Worm (Caenorhabditis elegans) whole organism, early embryonic: Measurements from ENCODE around the gene F56A8.9.

Experiments used
- B0310.2 ChIP-seq: sonication (generic microtip); optimal IDR thresholded peaks from 2 replicates; lab custom pipeline; 2016; ENCODE audit warnings: mild to moderate bottlenecking, missing genetic modification characterization, missing compliant biosample characterization
- F13C5.2 ChIP-seq: sonication (generic microtip); optimal IDR thresholded peaks from 2 replicates; lab custom pipeline; 2017; ENCODE audit warnings: mild to moderate bottlenecking, missing genetic modification characterization, inconsistent platforms, missing compliant biosample characterization
- aly-1 ChIP-seq: sonication (generic microtip); optimal IDR thresholded peaks from 2 replicates; lab custom pipeline; 2016; ENCODE audit warnings: missing genetic modification characterization, missing compliant biosample characterization
- ama-1 ChIP-seq: fragments of 150-350 bp; optimal IDR thresholded peaks from 2 replicates; lab custom pipeline; 2014
- ceh-13 ChIP-seq: fragments of 200-800 bp; sonication (Bioruptor generic); optimal IDR thresholded peaks from 2 replicates; lab custom pipeline; 2018; ENCODE audit warnings: mild to moderate bottlenecking, missing genetic modification characterization, missing compliant biosample characterization
- ceh-36 ChIP-seq: sonication (generic microtip); optimal IDR thresholded peaks from 2 replicates; lab custom pipeline; 2016; ENCODE audit warnings: missing genetic modification characterization, inconsistent platforms, missing compliant biosample characterization
- ets-7 ChIP-seq: sonication (generic microtip); optimal IDR thresholded peaks from 2 replicates; lab custom pipeline; 2016; ENCODE audit warnings: missing genotype, missing genetic modification characterization, missing compliant biosample characterization
- flt-1 ChIP-seq: fragments of 200-800 bp; sonication (Bioruptor generic); IDR thresholded peaks from 2 replicates; pipeline ENCODE4 v1.3.6; 2022; ENCODE audit warnings: missing genetic modification characterization, missing compliant biosample characterization
- hmbx-1 ChIP-seq: sonication (generic microtip); optimal IDR thresholded peaks from 2 replicates; lab custom pipeline; 2016; ENCODE audit warnings: mild to moderate bottlenecking, missing genetic modification characterization, missing compliant biosample characterization
- hmg-4 ChIP-seq: fragments of 200-800 bp; sonication (Bioruptor generic); optimal IDR thresholded peaks from 2 replicates; lab custom pipeline; 2018; ENCODE audit warnings: mild to moderate bottlenecking, missing genetic modification characterization, missing compliant biosample characterization
- hnd-1 ChIP-seq: sonication (generic microtip); optimal IDR thresholded peaks from 2 replicates; lab custom pipeline; 2016; ENCODE audit warnings: missing genetic modification characterization, missing compliant biosample characterization
- pes-1 ChIP-seq: fragments of 200-800 bp; sonication (Bioruptor generic); IDR thresholded peaks from 2 replicates; pipeline ENCODE4 v1.3.6; 2022; ENCODE audit warnings: missing genetic modification reagents, missing genetic modification characterization, missing compliant biosample characterization
- scrt-1 ChIP-seq: fragments of 200-800 bp; sonication (Bioruptor generic); IDR thresholded peaks from 2 replicates; pipeline ENCODE4 v1.3.6; 2022; ENCODE audit warnings: missing genetic modification characterization, missing compliant biosample characterization
- sea-1 ChIP-seq: fragments of 200-800 bp; sonication (Bioruptor generic); conservative IDR thresholded peaks from 2 replicates; pipeline ENCODE4 v1.3.6; 2022; ENCODE audit warnings: missing genetic modification characterization, missing compliant biosample characterization
- tbx-11 ChIP-seq: fragments of 200-800 bp; sonication (Bioruptor generic); IDR thresholded peaks from 2 replicates; pipeline ENCODE4 v1.3.6; 2022; ENCODE audit warnings: missing genetic modification characterization, missing compliant biosample characterization
- tbx-37 ChIP-seq: fragments of 200-800 bp; sonication (Bioruptor generic); conservative IDR thresholded peaks from 2 replicates; pipeline ENCODE4 v1.3.6; 2022; ENCODE audit warnings: missing genetic modification reagents, missing genetic modification characterization, missing compliant biosample characterization
- tra-4 ChIP-seq: sonication (generic microtip); optimal IDR thresholded peaks from 2 replicates; lab custom pipeline; 2017; ENCODE audit warnings: missing genetic modification characterization, missing compliant biosample characterization

Gene F56A8.9

ce11 chrIII:13272788-13273187 lies 18.3 kb downstream of the F56A8.9 start:
- no peak for TF ChIP-seq hmg-4 (GFP tag; lab: Kevin White, UChicago)
- no peak for TF ChIP-seq ets-7

- TF ChIP-seq hmg-4 (GFP tag; lab: Kevin White, UChicago) (peak; percentile 42), ama-1 (lab: Kevin White, UChicago) (no peak)
Measured at ce11 chrIII:13275784-13276183, 21.3 kb downstream of the F56A8.9 start.

ce11 chrIII:13276958-13277357 lies 22.5 kb downstream of the F56A8.9 start, which contains the start of gene unc-64:
Gene unc-64 (plus strand): TSS chrIII:13277258.
- TF ChIP-seq ceh-36 (tag; lab: Kevin White, UChicago) (no peak), pes-1 (GFP tag; lab: Robert Waterston, UW) (no peak), tbx-11 (GFP tag; lab: Robert Waterston, UW) (no peak), ama-1 (lab: Kevin White, UChicago) (no peak), aly-1 (no peak), F13C5.2 (no peak), hnd-1 (tag; lab: Kevin White, UChicago) (no peak), flt-1 (GFP tag; lab: Robert Waterston, UW) (no peak), sea-1 (GFP tag; lab: Robert Waterston, UW) (no peak), B0310.2 (no peak), ceh-13 (no peak), ets-7 (no peak), hmbx-1 (tag; lab: Kevin White, UChicago) (no peak), hmg-4 (GFP tag; lab: Kevin White, UChicago) (no peak), scrt-1 (no peak)

ce11 chrIII:13277881-13278500 lies 23.5 kb downstream of the F56A8.9 start:
- no peak for TF ChIP-seq hmg-4 (GFP tag; lab: Kevin White, UChicago)
- no peak for TF ChIP-seq hmbx-1 (tag; lab: Kevin White, UChicago)
- no peak for TF ChIP-seq ets-7
- TF ChIP-seq aly-1: no peak
- no peak for TF ChIP-seq sea-1 (GFP tag; lab: Robert Waterston, UW)
- TF ChIP-seq tbx-11 (GFP tag; lab: Robert Waterston, UW): no peak
- no peak for TF ChIP-seq ama-1 (lab: Kevin White, UChicago)
- TF ChIP-seq pes-1 (GFP tag; lab: Robert Waterston, UW): no peak
- TF ChIP-seq tbx-37: no peak
- no peak for TF ChIP-seq ceh-13
- TF ChIP-seq scrt-1: no peak

ce11 chrIII:13285421-13285820 lies 30.9 kb downstream of the F56A8.9 start, which contains the start of gene F56A8.8:
Gene F56A8.8 (plus strand): TSS chrIII:13285721.
- no peak for TF ChIP-seq tra-4
- no peak for TF ChIP-seq hmbx-1 (tag; lab: Kevin White, UChicago)
- TF ChIP-seq sea-1 (GFP tag; lab: Robert Waterston, UW): no peak
- TF ChIP-seq scrt-1: no peak
- no peak for TF ChIP-seq ceh-13
- no peak for TF ChIP-seq aly-1
- TF ChIP-seq B0310.2: no peak
- no peak for TF ChIP-seq ceh-36 (tag; lab: Kevin White, UChicago)
- no peak for TF ChIP-seq pes-1 (GFP tag; lab: Robert Waterston, UW)
- no peak for TF ChIP-seq hmg-4 (GFP tag; lab: Kevin White, UChicago)
- no peak for TF ChIP-seq F13C5.2
- TF ChIP-seq ets-7: no peak
- TF ChIP-seq ama-1 (lab: Kevin White, UChicago): no peak

ce11 chrIII:13292971-13293514 lies 38.6 kb downstream of the F56A8.9 start, which contains the start of gene set-25:
Gene set-25 (minus strand): TSS chrIII:13293090.
- TF ChIP-seq scrt-1: peak; percentile 47; the same call in 1 of the 2 replicates
- TF ChIP-seq tbx-11 (GFP tag; lab: Robert Waterston, UW): peak; percentile 51; the same call in 1 of the 2 replicates
- TF ChIP-seq pes-1 (GFP tag; lab: Robert Waterston, UW): peak; percentile 80
- TF ChIP-seq ceh-13: peak; percentile 14
- peak; percentile 53; the same call in 1 of the 2 replicates for TF ChIP-seq sea-1 (GFP tag; lab: Robert Waterston, UW)

ce11 chrIII:13296289-13296874 lies 41.9 kb downstream of the F56A8.9 start, which contains the start of gene npp-18:
Gene npp-18 (plus strand): TSS chrIII:13296853.
- TF ChIP-seq pes-1 (GFP tag; lab: Robert Waterston, UW): peak; percentile 83
- TF ChIP-seq tbx-11 (GFP tag; lab: Robert Waterston, UW): peak; percentile 83
- peak; percentile 75; the same call in 1 of the 2 replicates for TF ChIP-seq tbx-37
- TF ChIP-seq sea-1 (GFP tag; lab: Robert Waterston, UW): peak; percentile 87
- TF ChIP-seq scrt-1: peak; percentile 84
- peak; percentile 73 for TF ChIP-seq flt-1 (GFP tag; lab: Robert Waterston, UW)

- TF ChIP-seq F13C5.2: no peak
- TF ChIP-seq hmg-4 (GFP tag; lab: Kevin White, UChicago): no peak
- peak; percentile 12 for TF ChIP-seq aly-1
- TF ChIP-seq sea-1 (GFP tag; lab: Robert Waterston, UW): no peak
- no peak for TF ChIP-seq tbx-37
- TF ChIP-seq ets-7: no peak
- TF ChIP-seq hnd-1 (tag; lab: Kevin White, UChicago): no peak
- no peak for TF ChIP-seq scrt-1
- peak; percentile 32 for TF ChIP-seq ama-1 (lab: Kevin White, UChicago)
- no peak for TF ChIP-seq pes-1 (GFP tag; lab: Robert Waterston, UW)
- TF ChIP-seq flt-1 (GFP tag; lab: Robert Waterston, UW): no peak
- no peak for TF ChIP-seq tbx-11 (GFP tag; lab: Robert Waterston, UW)
- TF ChIP-seq B0310.2: no peak
- no peak for TF ChIP-seq hmbx-1 (tag; lab: Kevin White, UChicago)
- TF ChIP-seq ceh-36 (tag; lab: Kevin White, UChicago): no peak
- peak; percentile 46 for TF ChIP-seq tra-4
- TF ChIP-seq ceh-13: no peak
Measured at ce11 chrIII:13298722-13299431, 44.4 kb downstream of the F56A8.9 start, which contains the start of gene pgm-2. Gene pgm-2 (plus strand): TSS chrIII:13299378.
